Worm (Caenorhabditis elegans) whole organism, early embryonic: ENCODE results near the gene nhr-99.

Experiments used
- B0310.2 ChIP-seq: sonication (generic microtip); optimal IDR thresholded peaks from 2 replicates; lab custom pipeline; 2016; ENCODE audit warnings: mild to moderate bottlenecking, missing genetic modification characterization, missing compliant biosample characterization
- F13C5.2 ChIP-seq: sonication (generic microtip); optimal IDR thresholded peaks from 2 replicates; lab custom pipeline; 2017; ENCODE audit warnings: mild to moderate bottlenecking, missing genetic modification characterization, inconsistent platforms, missing compliant biosample characterization
- aly-1 ChIP-seq: sonication (generic microtip); optimal IDR thresholded peaks from 2 replicates; lab custom pipeline; 2016; ENCODE audit warnings: missing genetic modification characterization, missing compliant biosample characterization
- ama-1 ChIP-seq: fragments of 150-350 bp; optimal IDR thresholded peaks from 2 replicates; lab custom pipeline; 2014
- ceh-13 ChIP-seq: fragments of 200-800 bp; sonication (Bioruptor generic); optimal IDR thresholded peaks from 2 replicates; lab custom pipeline; 2018; ENCODE audit warnings: mild to moderate bottlenecking, missing genetic modification characterization, missing compliant biosample characterization
- ceh-36 ChIP-seq: sonication (generic microtip); optimal IDR thresholded peaks from 2 replicates; lab custom pipeline; 2016; ENCODE audit warnings: missing genetic modification characterization, inconsistent platforms, missing compliant biosample characterization
- ets-7 ChIP-seq: sonication (generic microtip); optimal IDR thresholded peaks from 2 replicates; lab custom pipeline; 2016; ENCODE audit warnings: missing genotype, missing genetic modification characterization, missing compliant biosample characterization
- flt-1 ChIP-seq: fragments of 200-800 bp; sonication (Bioruptor generic); IDR thresholded peaks from 2 replicates; pipeline ENCODE4 v1.3.6; 2022; ENCODE audit warnings: missing genetic modification characterization, missing compliant biosample characterization
- hmbx-1 ChIP-seq: sonication (generic microtip); optimal IDR thresholded peaks from 2 replicates; lab custom pipeline; 2016; ENCODE audit warnings: mild to moderate bottlenecking, missing genetic modification characterization, missing compliant biosample characterization
- hmg-4 ChIP-seq: fragments of 200-800 bp; sonication (Bioruptor generic); optimal IDR thresholded peaks from 2 replicates; lab custom pipeline; 2018; ENCODE audit warnings: mild to moderate bottlenecking, missing genetic modification characterization, missing compliant biosample characterization
- hnd-1 ChIP-seq: sonication (generic microtip); optimal IDR thresholded peaks from 2 replicates; lab custom pipeline; 2016; ENCODE audit warnings: missing genetic modification characterization, missing compliant biosample characterization
- pes-1 ChIP-seq: fragments of 200-800 bp; sonication (Bioruptor generic); IDR thresholded peaks from 2 replicates; pipeline ENCODE4 v1.3.6; 2022; ENCODE audit warnings: missing genetic modification reagents, missing genetic modification characterization, missing compliant biosample characterization
- scrt-1 ChIP-seq: fragments of 200-800 bp; sonication (Bioruptor generic); IDR thresholded peaks from 2 replicates; pipeline ENCODE4 v1.3.6; 2022; ENCODE audit warnings: missing genetic modification characterization, missing compliant biosample characterization
- sea-1 ChIP-seq: fragments of 200-800 bp; sonication (Bioruptor generic); conservative IDR thresholded peaks from 2 replicates; pipeline ENCODE4 v1.3.6; 2022; ENCODE audit warnings: missing genetic modification characterization, missing compliant biosample characterization
- tbx-11 ChIP-seq: fragments of 200-800 bp; sonication (Bioruptor generic); IDR thresholded peaks from 2 replicates; pipeline ENCODE4 v1.3.6; 2022; ENCODE audit warnings: missing genetic modification characterization, missing compliant biosample characterization
- tbx-37 ChIP-seq: fragments of 200-800 bp; sonication (Bioruptor generic); conservative IDR thresholded peaks from 2 replicates; pipeline ENCODE4 v1.3.6; 2022; ENCODE audit warnings: missing genetic modification reagents, missing genetic modification characterization, missing compliant biosample characterization
- tra-4 ChIP-seq: sonication (generic microtip); optimal IDR thresholded peaks from 2 replicates; lab custom pipeline; 2017; ENCODE audit warnings: missing genetic modification characterization, missing compliant biosample characterization

nhr-99 gene

DNA sequence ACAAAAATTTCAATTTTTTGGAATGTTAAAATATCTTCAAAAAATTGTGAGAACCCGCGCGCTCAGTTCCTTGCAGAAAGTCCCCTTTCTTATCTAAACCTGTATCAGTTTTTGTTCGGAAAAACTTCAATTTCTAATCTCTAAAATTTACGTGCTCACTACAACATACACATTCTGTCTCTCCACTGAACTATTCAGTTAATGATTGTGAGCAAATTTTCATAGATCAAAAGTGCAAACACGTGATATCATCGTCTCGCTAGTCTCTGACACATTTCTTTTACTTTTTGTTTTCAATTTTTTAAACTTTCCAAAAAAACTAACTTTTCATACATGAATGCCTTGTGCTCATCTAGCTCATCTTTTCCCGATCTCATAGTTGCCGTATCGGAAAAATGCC, 15.1 kb upstream of the nhr-99 start, which contains the start of gene nhr-203:
Gene nhr-203 (plus strand): TSS at position 332 of the 400 bp plus-strand sequence.
- no peak for TF ChIP-seq B0310.2 (tag; lab: Kevin White, UChicago)

DNA sequence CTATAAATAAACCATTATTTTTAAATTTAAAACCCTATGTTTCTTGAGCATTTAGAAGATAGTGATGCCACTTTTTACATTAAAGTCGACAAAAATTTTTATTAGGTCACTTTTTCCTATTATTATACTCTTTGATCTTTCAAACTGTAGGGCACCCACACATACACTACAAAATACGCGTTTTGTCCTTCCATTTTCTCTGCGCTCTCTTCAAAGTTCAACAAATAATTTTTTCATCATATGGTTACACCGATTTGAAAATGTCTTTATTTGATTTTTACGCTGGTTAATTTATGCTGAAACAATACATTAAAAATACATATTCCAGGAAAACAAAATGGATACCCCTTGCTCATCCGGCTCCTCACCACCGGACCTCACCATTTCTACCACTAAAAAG, 12.3 kb upstream of the nhr-99 start, which contains the start of gene nhr-202:
Gene nhr-202 (plus strand): TSS at position 326 of the 400 bp plus-strand sequence.
- TF ChIP-seq F13C5.2 (tag; lab: Kevin White, UChicago) (no peak), tbx-11 (GFP tag; lab: Robert Waterston, UW) (no peak), tra-4 (tag; lab: Kevin White, UChicago) (no peak), ceh-36 (tag; lab: Kevin White, UChicago) (no peak), hmbx-1 (tag; lab: Kevin White, UChicago) (no peak), hmg-4 (GFP tag; lab: Kevin White, UChicago) (no peak), aly-1 (tag; lab: Kevin White, UChicago) (no peak), hnd-1 (no peak), scrt-1 (no peak), B0310.2 (tag; lab: Kevin White, UChicago) (no peak), ets-7 (tag; lab: Kevin White, UChicago) (no peak)

DNA sequence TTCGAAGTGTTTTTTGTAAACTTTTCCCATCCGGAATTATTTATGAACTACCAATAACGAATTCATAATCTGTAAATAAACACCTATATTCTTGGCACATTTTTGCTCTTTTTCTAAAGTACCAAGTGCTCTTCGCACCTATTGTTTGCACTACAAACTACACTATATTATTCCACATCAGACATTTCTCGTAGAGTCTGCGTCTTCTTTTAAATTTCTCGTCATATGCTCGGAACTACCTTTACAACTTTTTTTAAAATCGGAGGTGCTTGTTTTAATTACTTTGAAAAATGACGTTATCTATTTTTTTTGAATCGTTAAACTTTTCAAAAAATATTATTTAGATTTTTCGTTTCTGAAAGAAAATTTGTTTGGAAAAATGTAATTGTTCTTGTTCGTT, 9.8 kb upstream of the nhr-99 start, which contains the start of gene nhr-201:
Gene nhr-201 (plus strand): TSS at position 29 of the 400 bp plus-strand sequence.
- no peak for TF ChIP-seq hnd-1

DNA sequence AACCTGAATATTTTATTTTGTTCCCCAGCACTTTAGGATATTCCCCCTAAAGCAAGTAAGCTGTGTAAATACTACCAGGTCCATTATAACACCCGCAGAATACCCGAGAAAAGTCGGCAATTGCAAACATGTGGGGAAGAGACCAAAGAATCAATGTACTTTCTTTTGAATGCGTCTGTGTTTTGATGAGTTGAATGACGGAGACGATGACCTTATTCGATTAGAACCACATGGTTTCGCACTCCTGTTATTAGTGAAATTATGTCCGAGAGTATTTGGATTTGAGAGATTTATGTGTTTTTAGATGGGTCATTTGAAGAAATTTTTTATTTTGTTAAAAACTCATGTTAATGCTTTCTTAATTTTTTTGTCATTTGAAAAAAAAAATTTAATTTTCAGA, 9.2 kb upstream of the nhr-99 start:
- TF ChIP-seq tbx-11 (GFP tag; lab: Robert Waterston, UW), result no peak
- no peak for TF ChIP-seq flt-1
- no peak for TF ChIP-seq B0310.2 (tag; lab: Kevin White, UChicago)
- no peak for TF ChIP-seq hnd-1
- no peak for TF ChIP-seq scrt-1
- TF ChIP-seq tbx-37 (GFP tag; lab: Robert Waterston, UW), result no peak
- no peak for TF ChIP-seq ceh-36 (tag; lab: Kevin White, UChicago)
- no peak for TF ChIP-seq tra-4 (tag; lab: Kevin White, UChicago)
- no peak for TF ChIP-seq pes-1 (GFP tag; lab: Robert Waterston, UW)
- TF ChIP-seq ceh-13 (GFP tag; lab: Kevin White, UChicago), result no peak
- no peak for TF ChIP-seq hmbx-1 (tag; lab: Kevin White, UChicago)
- TF ChIP-seq aly-1 (tag; lab: Kevin White, UChicago), result no peak
- no peak for TF ChIP-seq ets-7 (tag; lab: Kevin White, UChicago)
- no peak for TF ChIP-seq ama-1 (lab: Kevin White, UChicago)
- no peak for TF ChIP-seq sea-1
- no peak for TF ChIP-seq F13C5.2 (tag; lab: Kevin White, UChicago)
- TF ChIP-seq hmg-4 (GFP tag; lab: Kevin White, UChicago), result no peak

DNA sequence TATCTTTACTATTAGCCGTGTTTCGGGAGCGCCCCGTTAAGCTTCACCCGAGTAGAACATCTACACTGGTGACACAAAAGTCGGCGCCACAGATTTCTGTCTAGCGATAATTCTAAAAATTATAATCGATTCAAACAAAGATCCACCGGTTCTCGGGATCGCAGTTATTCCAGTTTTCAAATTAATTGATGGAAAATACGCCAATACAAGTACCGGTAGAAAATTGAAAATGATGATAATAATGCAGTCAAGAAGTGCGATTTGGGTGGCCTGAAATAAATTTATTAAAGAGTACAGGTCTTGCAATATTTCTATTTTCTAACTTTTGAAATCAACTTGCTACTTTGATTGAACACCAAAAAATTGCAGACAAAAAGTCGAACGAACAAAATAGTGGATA, 7.1 kb upstream of the nhr-99 start:
- TF ChIP-seq hmg-4 (GFP tag; lab: Kevin White, UChicago) (no peak), pes-1 (GFP tag; lab: Robert Waterston, UW) (no peak), ceh-36 (tag; lab: Kevin White, UChicago) (no peak), scrt-1 (no peak), sea-1 (no peak), ets-7 (tag; lab: Kevin White, UChicago) (no peak), ama-1 (lab: Kevin White, UChicago) (no peak), F13C5.2 (tag; lab: Kevin White, UChicago) (no peak), tbx-11 (GFP tag; lab: Robert Waterston, UW) (no peak), aly-1 (tag; lab: Kevin White, UChicago) (no peak), B0310.2 (tag; lab: Kevin White, UChicago) (no peak), hnd-1 (no peak), tra-4 (tag; lab: Kevin White, UChicago) (no peak), tbx-37 (GFP tag; lab: Robert Waterston, UW) (no peak), ceh-13 (GFP tag; lab: Kevin White, UChicago) (no peak), flt-1 (no peak), hmbx-1 (tag; lab: Kevin White, UChicago) (no peak)

DNA sequence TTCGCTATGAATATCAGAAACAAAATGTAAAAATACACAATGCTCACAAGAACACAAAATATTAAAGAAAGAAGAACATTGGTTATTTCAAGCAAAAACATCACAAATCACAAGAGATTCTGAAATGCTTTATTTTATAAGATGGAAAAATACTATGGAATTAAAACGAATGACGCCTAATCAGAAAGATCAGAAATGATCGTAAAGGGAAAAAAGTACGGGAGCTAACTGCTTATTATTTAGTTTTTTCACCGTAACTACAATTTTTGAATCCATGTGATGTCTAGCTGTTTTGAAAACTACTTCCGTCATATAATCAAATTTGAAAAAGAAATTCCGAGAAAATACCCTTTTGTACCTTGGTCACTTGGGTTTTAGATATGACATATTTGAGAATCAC, 6.1 kb upstream of the nhr-99 start, which contains the start of gene srbc-57:
Gene srbc-57 (minus strand): TSS at position 101 of the 400 bp plus-strand sequence.
- TF ChIP-seq scrt-1 (no peak), hnd-1 (no peak), hmg-4 (GFP tag; lab: Kevin White, UChicago) (no peak), hmbx-1 (tag; lab: Kevin White, UChicago) (no peak), tra-4 (tag; lab: Kevin White, UChicago) (no peak), pes-1 (GFP tag; lab: Robert Waterston, UW) (no peak), B0310.2 (tag; lab: Kevin White, UChicago) (no peak), aly-1 (tag; lab: Kevin White, UChicago) (no peak), ceh-13 (GFP tag; lab: Kevin White, UChicago) (no peak), ama-1 (lab: Kevin White, UChicago) (no peak), flt-1 (no peak), ets-7 (tag; lab: Kevin White, UChicago) (no peak), tbx-11 (GFP tag; lab: Robert Waterston, UW) (no peak), sea-1 (no peak), tbx-37 (GFP tag; lab: Robert Waterston, UW) (no peak), ceh-36 (tag; lab: Kevin White, UChicago) (no peak), F13C5.2 (tag; lab: Kevin White, UChicago) (no peak)

DNA sequence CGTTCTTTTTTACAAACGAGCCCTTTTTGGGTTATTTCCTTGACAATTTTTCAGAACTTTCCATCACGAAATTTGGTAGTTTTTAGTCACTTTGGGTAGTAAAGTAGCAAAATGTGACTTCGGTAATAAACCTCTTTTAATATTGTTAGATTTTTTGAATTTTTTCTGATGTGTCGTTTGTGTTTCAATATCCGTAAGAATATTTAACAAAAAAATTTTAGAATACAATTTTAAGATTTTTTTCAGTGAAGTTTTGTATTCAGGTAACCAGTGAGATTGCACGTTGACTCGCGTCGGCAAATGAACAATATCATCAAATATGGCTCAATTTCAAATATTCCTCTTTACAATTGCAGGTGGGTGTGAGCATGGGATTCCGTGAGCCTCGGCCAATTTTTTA, 2.0 kb upstream of the nhr-99 start, which contains the start of gene srt-31:
Gene srt-31 (plus strand): TSS at position 301 of the 400 bp plus-strand sequence.
- TF ChIP-seq hmbx-1 (tag; lab: Kevin White, UChicago), result no peak

DNA sequence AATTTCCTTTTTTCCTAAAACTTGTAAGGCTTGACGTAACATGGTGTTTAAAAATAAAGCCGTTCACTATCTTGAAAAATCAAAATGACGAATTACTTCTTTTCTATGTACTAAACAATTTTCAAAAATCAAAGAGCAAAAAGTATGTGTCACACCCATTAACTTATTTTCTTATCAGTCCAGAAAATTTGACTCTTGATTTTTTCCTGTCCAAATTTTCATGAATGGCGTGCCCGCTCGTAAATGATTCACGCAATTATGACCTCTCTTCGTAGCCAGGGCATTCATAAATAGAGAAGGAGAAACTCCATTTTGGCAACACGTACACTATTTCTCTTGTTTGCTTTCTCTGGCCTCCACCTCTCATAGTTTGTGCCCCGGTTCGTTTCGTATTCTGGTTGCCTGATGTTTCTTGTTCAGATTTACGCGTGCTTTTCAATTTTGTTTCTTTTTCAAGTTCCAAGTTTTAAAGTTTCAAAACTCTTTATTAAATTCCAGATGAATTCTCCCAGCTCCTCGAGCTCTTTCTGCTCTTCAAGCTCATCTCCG, 3.2 kb downstream of the nhr-99 start, which contains the start of gene nhr-55:
Gene nhr-55 (plus strand): TSS at position 499 of the 549 bp plus-strand sequence.
- TF ChIP-seq pes-1 (GFP tag; lab: Robert Waterston, UW), result no peak
- no peak for TF ChIP-seq hmbx-1 (tag; lab: Kevin White, UChicago)
- TF ChIP-seq aly-1 (tag; lab: Kevin White, UChicago), result no peak
- TF ChIP-seq hnd-1, result no peak
- TF ChIP-seq flt-1, result no peak
- TF ChIP-seq ceh-13 (GFP tag; lab: Kevin White, UChicago), result no peak
- TF ChIP-seq hmg-4 (GFP tag; lab: Kevin White, UChicago), result no peak
- no peak for TF ChIP-seq tbx-37 (GFP tag; lab: Robert Waterston, UW)
- no peak for TF ChIP-seq ceh-36 (tag; lab: Kevin White, UChicago)
- TF ChIP-seq ama-1 (lab: Kevin White, UChicago), result no peak
- TF ChIP-seq sea-1, result no peak
- no peak for TF ChIP-seq tbx-11 (GFP tag; lab: Robert Waterston, UW)
- TF ChIP-seq ets-7 (tag; lab: Kevin White, UChicago), result no peak
- no peak for TF ChIP-seq F13C5.2 (tag; lab: Kevin White, UChicago)
- no peak for TF ChIP-seq scrt-1
